Worm (Caenorhabditis elegans) whole organism, late embryonic: ENCODE results near the gene srh-128.
A peak's percentile ranks its signal among the peaks of the same experiment; 100 is the strongest.

Source experiments
- K09A11.1 ChIP-seq: sonication (generic microtip); optimal IDR thresholded peaks from 2 replicates; lab custom pipeline; 2017; ENCODE audit warnings: antibody characterized with exemption, mild to moderate bottlenecking, missing genetic modification characterization, missing compliant biosample characterization; ENCODE audit not compliant: insufficient read depth
- T23F11.4 ChIP-seq: fragments of 200-800 bp; sonication (Bioruptor generic); optimal IDR thresholded peaks from 2 replicates; lab custom pipeline; 2018; ENCODE audit warnings: mild to moderate bottlenecking, missing genetic modification characterization, missing compliant biosample characterization
- Y22D7AL.16 ChIP-seq: sonication (generic microtip); optimal IDR thresholded peaks from 2 replicates; lab custom pipeline; 2016; ENCODE audit warnings: missing genetic modification characterization, missing compliant biosample characterization
- ama-1 ChIP-seq: fragments of 150-350 bp; optimal IDR thresholded peaks from 2 replicates; lab custom pipeline; 2014
- ceh-14 ChIP-seq: sonication (generic microtip); optimal IDR thresholded peaks from 2 replicates; lab custom pipeline; 2016; ENCODE audit warnings: missing genotype, missing genetic modification characterization, missing compliant biosample characterization
- ceh-22 ChIP-seq: sonication (generic microtip); optimal IDR thresholded peaks from 2 replicates; lab custom pipeline; 2017; ENCODE audit warnings: missing biosample characterization, missing genetic modification characterization
- ceh-24 ChIP-seq: sonication (generic microtip); optimal IDR thresholded peaks from 2 replicates; lab custom pipeline; 2016; ENCODE audit warnings: mild to moderate bottlenecking, missing genetic modification characterization, missing compliant biosample characterization
- ceh-30 ChIP-seq: fragments of 150-350 bp; optimal IDR thresholded peaks from 2 replicates; lab custom pipeline; 2014; ENCODE audit warnings: missing biosample characterization, missing genetic modification characterization
- ceh-48 ChIP-seq: sonication (generic microtip); optimal IDR thresholded peaks from 2 replicates; lab custom pipeline; 2016; ENCODE audit warnings: missing genetic modification characterization, inconsistent platforms, missing compliant biosample characterization
- ceh-9 ChIP-seq: sonication (generic microtip); optimal IDR thresholded peaks from 2 replicates; lab custom pipeline; 2016; ENCODE audit warnings: mild to moderate bottlenecking, missing genetic modification characterization, inconsistent platforms, missing compliant biosample characterization
- dmd-4 ChIP-seq: sonication (generic microtip); optimal IDR thresholded peaks from 2 replicates; lab custom pipeline; 2016; ENCODE audit warnings: borderline replicate concordance, missing genetic modification characterization, missing compliant biosample characterization
- dve-1 ChIP-seq: sonication (generic microtip); optimal IDR thresholded peaks from 2 replicates; lab custom pipeline; 2017; ENCODE audit warnings: antibody characterized with exemption, mild to moderate bottlenecking, missing genetic modification characterization, missing compliant biosample characterization
- ets-4 ChIP-seq: sonication (generic microtip); optimal IDR thresholded peaks from 2 replicates; lab custom pipeline; 2016; ENCODE audit warnings: missing genetic modification characterization, missing compliant biosample characterization
- fax-1 ChIP-seq: sonication (generic microtip); optimal IDR thresholded peaks from 2 replicates; lab custom pipeline; 2016; ENCODE audit warnings: missing genotype, missing genetic modification characterization, missing compliant biosample characterization
- fkh-6 ChIP-seq: sonication (generic microtip); optimal IDR thresholded peaks from 2 replicates; lab custom pipeline; 2016; ENCODE audit warnings: missing genetic modification characterization, missing compliant biosample characterization
- gmeb-2 ChIP-seq: sonication (generic microtip); optimal IDR thresholded peaks from 2 replicates; lab custom pipeline; 2016; ENCODE audit warnings: missing genetic modification characterization, inconsistent platforms, missing compliant biosample characterization
- hlh-13 ChIP-seq: fragments of 200-800 bp; sonication (Bioruptor generic); optimal IDR thresholded peaks from 2 replicates; lab custom pipeline; 2018; ENCODE audit warnings: mild to moderate bottlenecking, missing genetic modification characterization, missing compliant biosample characterization
- hlh-15 ChIP-seq: sonication (generic microtip); optimal IDR thresholded peaks from 2 replicates; lab custom pipeline; 2016; ENCODE audit warnings: missing genetic modification characterization, missing compliant biosample characterization
- hlh-8 ChIP-seq: sonication (generic microtip); optimal IDR thresholded peaks from 2 replicates; lab custom pipeline; 2016; ENCODE audit warnings: missing genotype, missing genetic modification characterization, missing compliant biosample characterization
- madf-2 ChIP-seq: sonication (generic microtip); optimal IDR thresholded peaks from 2 replicates; lab custom pipeline; 2017; ENCODE audit warnings: missing genetic modification characterization, missing compliant biosample characterization
- mec-3 ChIP-seq: sonication (generic microtip); optimal IDR thresholded peaks from 2 replicates; lab custom pipeline; 2016; ENCODE audit warnings: borderline replicate concordance, missing genetic modification characterization, missing compliant biosample characterization
- nfya-1 ChIP-seq: sonication (generic microtip); optimal IDR thresholded peaks from 2 replicates; lab custom pipeline; 2017; ENCODE audit warnings: missing genetic modification characterization, mild to moderate bottlenecking, missing compliant biosample characterization, antibody characterized with exemption, moderate library complexity
- nhr-232 ChIP-seq: sonication (generic microtip); optimal IDR thresholded peaks from 2 replicates; lab custom pipeline; 2016; ENCODE audit warnings: missing genetic modification characterization, missing compliant biosample characterization
- npax-4 ChIP-seq: sonication (generic microtip); optimal IDR thresholded peaks from 2 replicates; lab custom pipeline; 2016; ENCODE audit warnings: missing genetic modification characterization, missing compliant biosample characterization
- odd-2 ChIP-seq: sonication (generic microtip); optimal IDR thresholded peaks from 2 replicates; lab custom pipeline; 2017; ENCODE audit warnings: antibody characterized with exemption, mild to moderate bottlenecking, missing genetic modification characterization, missing compliant biosample characterization
- pag-3 ChIP-seq: sonication (generic microtip); optimal IDR thresholded peaks from 2 replicates; lab custom pipeline; 2016; ENCODE audit warnings: missing compliant biosample characterization, missing genetic modification characterization, borderline replicate concordance
- pat-9 ChIP-seq: fragments of 200-800 bp; sonication (Bioruptor generic); optimal IDR thresholded peaks from 2 replicates; lab custom pipeline; 2018; ENCODE audit warnings: mild to moderate bottlenecking, missing genetic modification characterization, moderate library complexity, missing compliant biosample characterization
- pha-2 ChIP-seq: sonication (generic microtip); optimal IDR thresholded peaks from 2 replicates; lab custom pipeline; 2017; ENCODE audit warnings: mild to moderate bottlenecking, missing genetic modification characterization, missing compliant biosample characterization
- tbx-2 ChIP-seq: sonication (generic microtip); optimal IDR thresholded peaks from 2 replicates; lab custom pipeline; 2016; ENCODE audit warnings: missing genetic modification characterization, missing compliant biosample characterization
- tbx-7 ChIP-seq: sonication (generic microtip); optimal IDR thresholded peaks from 2 replicates; lab custom pipeline; 2016; ENCODE audit warnings: missing genotype, missing genetic modification characterization, missing compliant biosample characterization
- ttx-3 ChIP-seq: sonication (generic microtip); optimal IDR thresholded peaks from 2 replicates; lab custom pipeline; 2016; ENCODE audit warnings: missing genetic modification reagents, missing genetic modification characterization, missing compliant biosample characterization
- unc-42 ChIP-seq: sonication (generic microtip); optimal IDR thresholded peaks from 2 replicates; lab custom pipeline; 2016; ENCODE audit warnings: missing genotype, missing genetic modification characterization, missing compliant biosample characterization
- unc-55 ChIP-seq: sonication (generic microtip); optimal IDR thresholded peaks from 2 replicates; lab custom pipeline; 2017; ENCODE audit warnings: missing biosample characterization, missing genetic modification reagents, missing genetic modification characterization
- ztf-16 ChIP-seq: sonication (generic microtip); optimal IDR thresholded peaks from 2 replicates; lab custom pipeline; 2017; ENCODE audit warnings: missing genetic modification characterization, missing compliant biosample characterization

srh-128 gene

ce11 chrII:2734735-2735134 is 29.6 kb upstream of the srh-128 start:
- TF ChIP-seq nfya-1 (tag; lab: Kevin White, UChicago) (peak; percentile 49), mec-3 (tag; lab: Kevin White, UChicago) (no peak)

DNA sequence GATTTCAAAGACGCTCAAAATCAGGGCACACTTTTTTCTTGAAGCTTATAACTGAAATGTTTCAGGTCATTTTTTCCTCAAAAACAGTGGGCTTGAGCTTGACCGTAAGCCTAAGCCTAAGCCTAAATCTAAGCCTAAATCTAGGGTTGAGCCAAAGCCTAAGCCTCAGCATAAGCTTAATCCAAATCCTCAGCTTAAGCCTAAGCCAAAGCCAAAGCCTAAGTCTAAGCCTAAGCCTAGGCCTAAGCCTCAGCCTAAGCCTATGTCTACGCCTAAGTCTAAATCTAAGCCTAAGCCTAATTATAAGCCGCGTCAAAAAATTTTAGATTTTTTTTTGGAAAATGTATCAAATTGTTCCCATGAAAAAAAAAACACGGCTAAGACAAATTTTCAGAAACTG is 29.2 kb upstream of the srh-128 start:
- TF ChIP-seq ets-4 (tag; lab: Kevin White, UChicago) = no peak
- TF ChIP-seq dve-1 (tag; lab: Kevin White, UChicago) = peak; percentile 82
- no peak for TF ChIP-seq Y22D7AL.16

DNA sequence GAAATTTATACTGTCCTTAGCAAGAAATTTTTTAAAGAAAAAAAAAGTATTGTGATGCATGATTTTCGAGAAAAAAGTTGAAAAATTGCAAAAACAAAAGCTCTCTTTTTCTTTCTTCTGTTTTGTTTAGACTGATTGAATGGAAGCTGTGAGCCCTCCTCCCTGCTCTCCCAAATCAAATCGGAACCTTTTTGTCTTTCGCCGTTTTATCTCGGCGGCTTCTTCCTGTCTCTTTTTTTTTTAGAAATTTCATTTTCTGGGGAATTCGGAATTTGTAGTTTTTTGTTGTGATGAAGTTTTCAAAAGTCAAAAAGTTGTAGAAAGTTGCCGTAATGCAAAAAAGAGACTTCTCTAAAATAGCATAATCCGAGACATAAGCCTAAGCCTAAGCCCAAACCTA is 25.5 kb upstream of the srh-128 start:
- no peak for TF ChIP-seq ceh-9 (tag; lab: Kevin White, UChicago)
- peak; percentile 34 for TF ChIP-seq unc-42 (tag; lab: Kevin White, UChicago)

- TF ChIP-seq unc-55 (GFP tag; lab: Kevin White, UChicago) = peak; percentile 52
- no peak for TF ChIP-seq ceh-30
Observed at ce11 chrII:2726774-2727173, 21.7 kb upstream of the srh-128 start.

- TF ChIP-seq pat-9 (tag; lab: Kevin White, UChicago) = no peak
- no peak for TF ChIP-seq tbx-7 (tag; lab: Kevin White, UChicago)
- no peak for TF ChIP-seq ceh-24 (tag; lab: Kevin White, UChicago)
- TF ChIP-seq hlh-15 (tag; lab: Kevin White, UChicago) = no peak
- TF ChIP-seq ceh-9 (tag; lab: Kevin White, UChicago) = no peak
- TF ChIP-seq unc-55 (GFP tag; lab: Kevin White, UChicago) = no peak
- no peak for TF ChIP-seq K09A11.1 (tag; lab: Kevin White, UChicago)
- TF ChIP-seq pha-2 (tag; lab: Kevin White, UChicago) = no peak
- no peak for TF ChIP-seq ceh-48 (tag; lab: Kevin White, UChicago)
- no peak for TF ChIP-seq npax-4 (tag; lab: Kevin White, UChicago)
- no peak for TF ChIP-seq fax-1 (tag; lab: Kevin White, UChicago)
- TF ChIP-seq ztf-16 (tag; lab: Kevin White, UChicago) = no peak
- no peak for TF ChIP-seq hlh-13 (GFP tag; lab: Kevin White, UChicago)
- no peak for TF ChIP-seq odd-2 (tag; lab: Kevin White, UChicago)
- no peak for TF ChIP-seq fkh-6 (tag; lab: Kevin White, UChicago)
- no peak for TF ChIP-seq ttx-3 (tag; lab: Kevin White, UChicago)
- no peak for TF ChIP-seq ama-1 (lab: Kevin White, UChicago)
- no peak for TF ChIP-seq ceh-14 (tag; lab: Kevin White, UChicago)
- TF ChIP-seq, all 69 proteins: peak for 0
Observed at ce11 chrII:2725561-2725960, 20.5 kb upstream of the srh-128 start, which contains the start of the genes T05A8.11 and nep-2. T05A8.11 (minus strand) TSS chrII:2725661. nep-2 (minus strand) TSS chrII:2725752.

DNA sequence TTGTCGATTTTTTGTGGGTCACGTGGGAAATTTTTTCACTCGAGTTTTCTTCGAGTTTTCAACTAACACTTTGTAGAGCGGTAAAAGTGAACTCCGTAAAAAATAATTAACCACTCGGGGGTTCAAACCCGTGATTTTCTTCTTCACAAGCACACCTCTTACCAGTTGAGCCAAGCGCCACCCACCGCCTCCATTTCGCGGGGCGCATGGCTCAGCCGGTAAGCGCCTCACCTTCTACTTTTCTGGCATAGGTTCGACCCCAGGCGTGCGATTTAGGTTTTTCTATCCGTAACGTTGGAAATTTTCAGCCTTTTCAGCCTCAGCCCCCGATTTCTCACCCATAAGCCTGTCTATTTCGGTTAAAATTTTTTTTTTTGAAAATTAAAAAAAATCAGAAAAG is 16.9 kb upstream of the srh-128 start:
- TF ChIP-seq hlh-13 (GFP tag; lab: Kevin White, UChicago) = no peak
- no peak for TF ChIP-seq tbx-7 (tag; lab: Kevin White, UChicago)
- TF ChIP-seq unc-42 (tag; lab: Kevin White, UChicago) = no peak
- TF ChIP-seq dve-1 (tag; lab: Kevin White, UChicago) = no peak
- no peak for TF ChIP-seq mec-3 (tag; lab: Kevin White, UChicago)
- no peak for TF ChIP-seq hlh-8 (tag; lab: Kevin White, UChicago)
- TF ChIP-seq ceh-22 (tag; lab: Kevin White, UChicago) = no peak
- TF ChIP-seq hlh-15 (tag; lab: Kevin White, UChicago) = no peak
- no peak for TF ChIP-seq dmd-4 (tag; lab: Kevin White, UChicago)
- no peak for TF ChIP-seq nhr-232 (tag; lab: Kevin White, UChicago)

DNA sequence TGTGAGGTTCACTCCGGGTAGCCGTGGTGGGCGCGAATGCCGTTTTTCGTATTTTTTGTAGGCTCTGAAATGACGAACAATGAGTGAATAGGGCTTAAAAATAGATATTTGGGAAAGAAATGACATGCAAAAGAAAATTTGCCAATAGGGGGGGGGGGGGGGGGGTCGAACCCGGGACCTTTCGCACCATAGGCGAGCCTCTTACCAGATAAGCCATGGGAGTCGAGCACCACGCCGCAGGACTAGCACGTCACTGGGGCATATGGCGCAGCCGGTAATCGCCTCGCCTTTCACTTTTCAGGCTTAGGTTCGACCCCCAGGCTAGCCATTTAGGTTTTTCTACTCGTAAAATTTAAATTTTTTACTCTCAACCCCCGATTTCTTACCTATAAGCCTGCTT is 14.1 kb upstream of the srh-128 start:
- TF ChIP-seq madf-2 (tag; lab: Kevin White, UChicago) = no peak
- no peak for TF ChIP-seq tbx-2 (tag; lab: Kevin White, UChicago)
- no peak for TF ChIP-seq T23F11.4
- no peak for TF ChIP-seq mec-3 (tag; lab: Kevin White, UChicago)
- TF ChIP-seq pag-3 = no peak
- no peak for TF ChIP-seq gmeb-2 (tag; lab: Kevin White, UChicago)
- no peak for TF ChIP-seq ztf-16 (tag; lab: Kevin White, UChicago)
- no peak for TF ChIP-seq npax-4 (tag; lab: Kevin White, UChicago)
- TF ChIP-seq, all 69 proteins: peak for 0
